Fruit fly (Drosophila melanogaster): ENCODE data around the gene ato.
A peak's percentile ranks its signal among the peaks of the same experiment; 100 is the strongest.

Gene ato

dm6 chr3R:8303848-8304247 is 26.0 kb downstream of the ato start, which contains the start of gene nac:
Gene nac (minus strand): TSS chr3R:8304023.
- TF ChIP-seq CG15336 (GFP tag; IDR thresholded peaks at IDR 0.05) (0 out of 2 replicates have a peak, but pooled peaks have one; percentile 12), CG3032 (tag; optimal IDR thresholded peaks at IDR 0.05) (peak; percentile 17), pdm3 (GFP tag; optimal IDR thresholded peaks at IDR 0.05) (no peak), esn (GFP tag; optimal IDR thresholded peaks at IDR 0.05) (peak; percentile 9), CG11294 (GFP tag; IDR thresholded peaks at IDR 0.05) (no peak)

dm6 chr3R:8305110-8305509 is 27.3 kb downstream of the ato start, which contains the start of gene Sgt1:
Gene Sgt1 (minus strand): TSS chr3R:8305274.
- TF ChIP-seq cyc (GFP tag; optimal IDR thresholded peaks at IDR 0.05) (peak; percentile 31), Smox (GFP tag; optimal IDR thresholded peaks at IDR 0.05) (no peak), CG3032 (tag; optimal IDR thresholded peaks at IDR 0.05) (peak; percentile 17), topi (GFP tag; optimal IDR thresholded peaks at IDR 0.05) (peak; percentile 21), fd59A (GFP tag; optimal IDR thresholded peaks at IDR 0.05) (no peak)

dm6 chr3R:8306188-8306926 is 28.5 kb downstream of the ato start:
- TF ChIP-seq Eip78C (GFP tag) = peak; percentile 49
- no peak for TF ChIP-seq Eip93F (GFP tag; optimal IDR thresholded peaks at IDR 0.05)
- TF ChIP-seq fkh (GFP tag; optimal IDR thresholded peaks at IDR 0.05) = peak; percentile 59

DNA sequence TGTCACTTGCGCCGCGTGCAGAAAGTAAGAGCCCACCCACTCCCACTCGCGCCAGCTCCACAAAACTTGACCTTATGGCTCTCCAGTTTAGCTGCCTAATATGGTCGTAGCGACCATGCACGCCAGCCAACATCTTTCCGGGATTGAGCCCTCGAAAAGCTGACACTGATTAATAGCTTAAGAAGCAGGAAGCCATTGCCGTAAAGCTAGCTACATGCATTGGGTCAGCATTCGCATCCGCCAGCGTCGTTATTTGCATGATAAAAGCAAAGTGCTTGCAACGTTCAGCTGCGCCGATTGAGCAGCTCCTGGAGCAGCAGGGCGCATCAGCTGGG is 29.0 kb downstream of the ato start:
- TF ChIP-seq Blimp-1 (GFP tag; optimal IDR thresholded peaks at IDR 0.05) (no peak), dsx (GFP tag; optimal IDR thresholded peaks at IDR 0.05; ENCODE audit: poor library complexity, severe bottlenecking) (no peak), fkh (GFP tag; optimal IDR thresholded peaks at IDR 0.05) (no peak), topi (GFP tag; optimal IDR thresholded peaks at IDR 0.05) (no peak), CG6854 (GFP tag; optimal IDR thresholded peaks at IDR 0.05) (no peak), Ets21C (GFP tag; optimal IDR thresholded peaks at IDR 0.05) (no peak), Gug (GFP tag; IDR thresholded peaks at IDR 0.05) (no peak), Sox102F (GFP tag; optimal IDR thresholded peaks at IDR 0.05) (no peak), OdsH (GFP tag; optimal IDR thresholded peaks at IDR 0.05) (no peak), Lpt (GFP tag; optimal IDR thresholded peaks at IDR 0.05) (no peak), Hr38 (GFP tag; optimal IDR thresholded peaks at IDR 0.05) (no peak), CG6792 (GFP tag; optimal IDR thresholded peaks at IDR 0.05) (no peak), Eip78C (GFP tag) (no peak), Ets96B (tag; optimal IDR thresholded peaks at IDR 0.05) (no peak), CG6163 (GFP tag; IDR thresholded peaks at IDR 0.05) (no peak), CG11294 (GFP tag; IDR thresholded peaks at IDR 0.05) (no peak), lz (GFP tag; optimal IDR thresholded peaks at IDR 0.05) (no peak), CG7368 (GFP tag; optimal IDR thresholded peaks at IDR 0.05) (no peak), CG1621 (tag; optimal IDR thresholded peaks at IDR 0.05) (no peak), salr (GFP tag; optimal IDR thresholded peaks at IDR 0.05) (no peak)

dm6 chr3R:8307283-8307682 is 29.4 kb downstream of the ato start:
- no peak for TF ChIP-seq svp (GFP tag)
- no peak for TF ChIP-seq CG6808 (GFP tag; optimal IDR thresholded peaks at IDR 0.05)

dm6 chr3R:8308515-8308959 is 30.7 kb downstream of the ato start, which contains the start of gene tex:
Gene tex (minus strand): TSS chr3R:8308645.
- no peak for TF ChIP-seq Eip75B (GFP tag; optimal IDR thresholded peaks at IDR 0.05)
- peak; percentile 34 for TF ChIP-seq Eip78C (GFP tag)
- no peak for TF ChIP-seq achi (GFP tag; optimal IDR thresholded peaks at IDR 0.05)
- TF ChIP-seq Hr4 (GFP tag; optimal IDR thresholded peaks at IDR 0.05) = no peak
- no peak for TF ChIP-seq lz (GFP tag; optimal IDR thresholded peaks at IDR 0.05)
- TF ChIP-seq Ets21C (GFP tag; optimal IDR thresholded peaks at IDR 0.05) = no peak
- TF ChIP-seq fd59A (GFP tag; optimal IDR thresholded peaks at IDR 0.05) = no peak
- peak; percentile 72 for TF ChIP-seq fkh (GFP tag; optimal IDR thresholded peaks at IDR 0.05)
- TF ChIP-seq Ets96B (tag; optimal IDR thresholded peaks at IDR 0.05) = no peak
- no peak for TF ChIP-seq pdm3 (GFP tag; optimal IDR thresholded peaks at IDR 0.05)
- TF ChIP-seq CG10669 (GFP tag; optimal IDR thresholded peaks at IDR 0.05) = no peak

Measured in whole organism, prepupa.